Fruit fly (Drosophila melanogaster) whole organism, adult: ENCODE results near the gene CG11885.

Experiments
- CG5204 ChIP-seq: fragments of 200-800 bp; sonication (Bioruptor generic); optimal IDR thresholded peaks from 2 replicates; lab custom pipeline; 2016; ENCODE audit warnings: missing biosample characterization, missing genetic modification characterization
- CG7101 ChIP-seq: fragments of 200-800 bp; sonication (Bioruptor generic); optimal IDR thresholded peaks from 2 replicates; lab custom pipeline; 2018; ENCODE audit warnings: missing biosample characterization, mild to moderate bottlenecking, missing genetic modification characterization, moderate library complexity
- cnc ChIP-seq, 2 experiments: fragments of >200 bp; optimal IDR thresholded peaks; 2 replicates each; lab custom pipeline; 2017

dm6 chr2L:429680-430484 is 8.6 kb upstream of the CG11885 start:
- TF ChIP-seq cnc (optimal IDR thresholded peaks at IDR 0.05; lab: Kevin White, UChicago) (no peak), CG7101 (no peak), CG5204 (no peak)
